Worm (Caenorhabditis elegans) whole organism, L3 larva: Measurements from ENCODE around the gene mdmh-35.

ENCODE experiments used
- ama-1 ChIP-seq: fragments of 150-350 bp; optimal IDR thresholded peaks from 2 replicates; lab custom pipeline; 2018
- daf-12 ChIP-seq: fragments of 150-350 bp; optimal IDR thresholded peaks from 2 replicates; lab custom pipeline; 2014; ENCODE audit warnings: missing biosample characterization, missing genetic modification reagents, missing genetic modification characterization
- nhr-12 ChIP-seq: fragments of 150-350 bp; optimal IDR thresholded peaks from 2 replicates; lab custom pipeline; 2014; ENCODE audit warnings: missing biosample characterization, missing genetic modification characterization
- nhr-23 ChIP-seq: fragments of 150-350 bp; optimal IDR thresholded peaks from 2 replicates; lab custom pipeline; 2014; ENCODE audit warnings: missing biosample characterization, missing genetic modification reagents, missing genetic modification characterization
- nhr-77 ChIP-seq: fragments of 150-350 bp; optimal IDR thresholded peaks from 2 replicates; lab custom pipeline; 2014; ENCODE audit warnings: missing biosample characterization, missing genetic modification characterization
- zag-1 ChIP-seq: fragments of 150-350 bp; optimal IDR thresholded peaks from 2 replicates; lab custom pipeline; 2014; ENCODE audit warnings: missing biosample characterization, missing genetic modification characterization

ce11 chrII:7822454-7822853, 33.1 kb downstream of the mdmh-35 start, which contains the start of gene irld-47:
- TF ChIP-seq nhr-77 (tag; lab: Kevin White, UChicago), result no peak
- no peak for TF ChIP-seq nhr-12 (tag; lab: Kevin White, UChicago)
- no peak for TF ChIP-seq zag-1 (tag; lab: Kevin White, UChicago)
- TF ChIP-seq daf-12 (tag; lab: Kevin White, UChicago), result no peak
- TF ChIP-seq ama-1 (lab: Kevin White, UChicago), result no peak
- TF ChIP-seq nhr-23 (tag; lab: Kevin White, UChicago), result no peak
